Worm (Caenorhabditis elegans): Measurements from ENCODE around the gene iffb-1.

ce11 chrIII:2314678-2315077 is 442 bp downstream of the iffb-1 start:
- TF ChIP-seq ama-1 (optimal IDR thresholded peaks at IDR 0.05), result no peak
- TF ChIP-seq ets-7 (tag; optimal IDR thresholded peaks at IDR 0.05), result no peak
- TF ChIP-seq hnd-1 (tag; optimal IDR thresholded peaks at IDR 0.05), result peak; percentile 4
- no peak for TF ChIP-seq ceh-36 (tag; optimal IDR thresholded peaks at IDR 0.05)
